Fruit fly (Drosophila melanogaster) ovary, adult (tissue): Measurements from ENCODE around the gene CG8673.

Experiments used
- CG17801 ChIP-seq: fragments of 200-800 bp; optimal IDR thresholded peaks from 2 replicates; lab custom pipeline; 2019; ENCODE audit warnings: missing biosample characterization, mild to moderate bottlenecking, missing genetic modification characterization, moderate library complexity; ENCODE audit not compliant: partially characterized antibody

Gene CG8673

dm6 chr2L:8091908-8092307, 32.2 kb upstream of the CG8673 start:
- no peak for TF ChIP-seq CG17801

- no peak for TF ChIP-seq CG17801
Observed at dm6 chr2L:8093182-8093941, 30.8 kb upstream of the CG8673 start.

- TF ChIP-seq CG17801 = no peak
Observed at dm6 chr2L:8094058-8094825, 29.9 kb upstream of the CG8673 start.

- TF ChIP-seq CG17801 = no peak
Observed at dm6 chr2L:8095176-8095575, 29.0 kb upstream of the CG8673 start.

- peak; percentile 32 for TF ChIP-seq CG17801
Observed at dm6 chr2L:8097461-8097860, 26.7 kb upstream of the CG8673 start.

- TF ChIP-seq CG17801 = no peak
Observed at dm6 chr2L:8097964-8098945, 25.9 kb upstream of the CG8673 start.

dm6 chr2L:8099050-8099449, 25.1 kb upstream of the CG8673 start:
- no peak for TF ChIP-seq CG17801

dm6 chr2L:8099615-8100375, 24.3 kb upstream of the CG8673 start:
- no peak for TF ChIP-seq CG17801

- TF ChIP-seq CG17801 = peak; percentile 22
Observed at dm6 chr2L:8100489-8101352, 23.4 kb upstream of the CG8673 start.

- TF ChIP-seq CG17801 = no peak
Observed at dm6 chr2L:8103073-8103472, 21.1 kb upstream of the CG8673 start.

dm6 chr2L:8104094-8104493, 20.0 kb upstream of the CG8673 start:
- TF ChIP-seq CG17801 = no peak

dm6 chr2L:8104706-8105105, 19.4 kb upstream of the CG8673 start:
- no peak for TF ChIP-seq CG17801

dm6 chr2L:8110549-8111438, 13.3 kb upstream of the CG8673 start:
- no peak for TF ChIP-seq CG17801

dm6 chr2L:8116632-8117193, 7.4 kb upstream of the CG8673 start:
- TF ChIP-seq CG17801 = no peak
